Fruit fly (Drosophila melanogaster) whole organism, adult: ENCODE measurements around the gene heph.

ENCODE experiments used
- CG11617 ChIP-seq: fragments of 200-800 bp; sonication (Bioruptor generic); optimal IDR thresholded peaks from 2 replicates; lab custom pipeline; 2017; ENCODE audit warnings: mild to moderate bottlenecking, missing biosample characterization, missing genetic modification reagents, missing genetic modification characterization
- CG12768 ChIP-seq: fragments of 200-800 bp; sonication (Bioruptor generic); optimal IDR thresholded peaks from 2 replicates; lab custom pipeline; 2017; ENCODE audit warnings: missing biosample characterization, missing genetic modification characterization, mild to moderate bottlenecking, moderate library complexity, missing genetic modification reagents
- CG14711 ChIP-seq: fragments of 200-800 bp; sonication (Bioruptor generic); optimal IDR thresholded peaks from 2 replicates; lab custom pipeline; 2018; ENCODE audit warnings: missing biosample characterization, mild to moderate bottlenecking, missing genetic modification characterization, moderate library complexity
- CG1620 ChIP-seq: fragments of 200-800 bp; sonication (Bioruptor generic); optimal IDR thresholded peaks from 2 replicates; lab custom pipeline; 2016; ENCODE audit warnings: missing biosample characterization, missing genetic modification characterization
- CG33017 ChIP-seq: fragments of 200-800 bp; sonication (Bioruptor generic); optimal IDR thresholded peaks from 2 replicates; lab custom pipeline; 2018; ENCODE audit warnings: missing biosample characterization, mild to moderate bottlenecking, missing genetic modification characterization, moderate library complexity
- CG5204 ChIP-seq: fragments of 200-800 bp; sonication (Bioruptor generic); optimal IDR thresholded peaks from 2 replicates; lab custom pipeline; 2016; ENCODE audit warnings: missing biosample characterization, missing genetic modification characterization
- CG7045 ChIP-seq: fragments of 200-800 bp; sonication (Bioruptor generic); optimal IDR thresholded peaks from 2 replicates; lab custom pipeline; 2017; ENCODE audit warnings: missing biosample characterization, mild to moderate bottlenecking, missing genetic modification characterization
- Mnt ChIP-seq: fragments of 200-800 bp; sonication (Bioruptor generic); optimal IDR thresholded peaks from 2 replicates; lab custom pipeline; 2016; ENCODE audit warnings: missing biosample characterization, mild to moderate bottlenecking, missing genetic modification characterization
- bab1 ChIP-seq: fragments of 200-800 bp; sonication (Bioruptor generic); optimal IDR thresholded peaks from 3 replicates; lab custom pipeline; 2019; ENCODE audit warnings: missing biosample characterization, mild to moderate bottlenecking, missing genetic modification characterization, moderate library complexity
- cic ChIP-seq: fragments of 200-800 bp; sonication (Bioruptor generic); optimal IDR thresholded peaks from 2 replicates; lab custom pipeline; 2017; ENCODE audit warnings: missing biosample characterization, mild to moderate bottlenecking, missing genetic modification characterization, moderate library complexity
- kay ChIP-seq: fragments of 200-800 bp; sonication (Bioruptor generic); peaks from one replicate; lab custom pipeline; 2016; ENCODE audit warnings: missing biosample characterization, missing genetic modification characterization, borderline replicate concordance
- ovo ChIP-seq: fragments of 200-800 bp; sonication (Bioruptor generic); optimal IDR thresholded peaks from 2 replicates; lab custom pipeline; 2016; ENCODE audit warnings: missing biosample characterization, missing genetic modification characterization
- pad ChIP-seq: fragments of 200-800 bp; sonication (Bioruptor generic); optimal IDR thresholded peaks from 3 replicates; lab custom pipeline; 2017; ENCODE audit warnings: missing biosample characterization, missing genetic modification characterization, mild to moderate bottlenecking, moderate library complexity, missing genetic modification reagents
- toe ChIP-seq: fragments of 200-800 bp; sonication (Bioruptor generic); optimal IDR thresholded peaks from 2 replicates; lab custom pipeline; 2016; ENCODE audit warnings: missing biosample characterization, missing genetic modification characterization

dm6 chr3R:31870488-31870887 is 144.8 kb downstream of the heph start:
- TF ChIP-seq kay, result no peak
- no peak for TF ChIP-seq CG33017
- no peak for TF ChIP-seq CG5204
- no peak for TF ChIP-seq CG14711 (tag; lab: Kevin White, UChicago)
- TF ChIP-seq cic (GFP tag; lab: Kevin White, UChicago), result no peak
- no peak for TF ChIP-seq bab1 (GFP tag; lab: Kevin White, UChicago)
- TF ChIP-seq pad, result no peak
- no peak for TF ChIP-seq toe (GFP tag; lab: Kevin White, UChicago)
- no peak for TF ChIP-seq CG11617 (GFP tag; lab: Kevin White, UChicago)
- TF ChIP-seq Mnt (GFP tag; lab: Kevin White, UChicago), result no peak
- no peak for TF ChIP-seq CG1620 (GFP tag; lab: Kevin White, UChicago)
- no peak for TF ChIP-seq CG12768 (GFP tag; lab: Kevin White, UChicago)
- no peak for TF ChIP-seq ovo
- no peak for TF ChIP-seq CG7045 (GFP tag; lab: Kevin White, UChicago)
